Worm (Caenorhabditis elegans) whole organism, L4 larva: ENCODE data around the gene fbxb-83.

Source experiments
- R02D3.7 ChIP-seq: fragments of 150-350 bp; sonication (generic microtip); optimal IDR thresholded peaks from 3 replicates; lab custom pipeline; 2014; ENCODE audit warnings: missing biosample characterization, missing genetic modification characterization
- daf-12 ChIP-seq: fragments of 150-350 bp; optimal IDR thresholded peaks from 2 replicates; lab custom pipeline; 2014; ENCODE audit warnings: missing biosample characterization, missing genetic modification reagents, missing genetic modification characterization
- duxl-1 ChIP-seq: sonication (generic microtip); optimal IDR thresholded peaks from 2 replicates; lab custom pipeline; 2016; ENCODE audit warnings: mild to moderate bottlenecking, missing genetic modification characterization, moderate library complexity, missing compliant biosample characterization; ENCODE audit not compliant: poor library complexity
- lir-3 ChIP-seq: sonication (generic microtip); optimal IDR thresholded peaks from 2 replicates; lab custom pipeline; 2016; ENCODE audit warnings: mild to moderate bottlenecking, missing genetic modification characterization, missing compliant biosample characterization
- nhr-28 ChIP-seq: fragments of 150-350 bp; optimal IDR thresholded peaks from 2 replicates; lab custom pipeline; 2014; ENCODE audit warnings: missing biosample characterization, missing genetic modification characterization
- spr-1 ChIP-seq: sonication (generic microtip); optimal IDR thresholded peaks from 2 replicates; lab custom pipeline; 2016; ENCODE audit warnings: mild to moderate bottlenecking, missing genetic modification characterization, missing compliant biosample characterization
- unc-62 ChIP-seq, 3 experiments: fragments of 150-350 bp in 1 of 3; sonication (generic microtip); optimal IDR thresholded peaks in 2 of 3; peaks in 1 of 3; 1 replicate in 1 of 3; 2 replicates in 2 of 3; lab custom pipeline; 2014 to 2017; ENCODE audit warnings: missing biosample characterization in 3 of 3, missing genetic modification characterization in 3 of 3, missing genetic modification reagents in 3 of 3, missing genotype in 1 of 3

DNA sequence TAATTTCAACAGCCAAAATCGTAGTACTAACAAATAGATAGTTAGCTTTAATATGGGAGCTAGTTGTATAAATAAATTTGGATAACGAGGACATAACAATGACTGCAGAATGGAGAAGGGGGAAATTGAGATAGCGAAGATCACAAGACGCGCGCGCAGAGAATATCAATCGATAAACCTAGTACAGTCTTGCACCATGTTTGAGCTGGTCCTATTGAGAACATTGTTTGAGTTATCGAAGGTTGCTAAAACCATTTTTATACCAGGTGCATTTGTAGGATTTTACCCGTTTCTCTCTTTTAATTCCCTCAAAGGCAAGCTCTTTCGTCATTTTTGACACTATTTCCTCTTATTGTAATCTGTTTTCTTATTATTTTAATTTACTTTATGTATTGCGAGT, 26.6 kb upstream of the fbxb-83 start, which contains the start of the genes F40G9.9 and F40G9.12:
- TF ChIP-seq nhr-28 (tag; lab: Kevin White, UChicago) (no peak), lir-3 (tag; lab: Kevin White, UChicago) (no peak), R02D3.7 (tag; lab: Kevin White, UChicago) (no peak), unc-62 (GFP tag; optimal IDR thresholded peaks at IDR 0.05 in 1 of 2; lab: Kevin White, UChicago) (no peak), unc-62 (tag; optimal IDR thresholded peaks at IDR 0.05; lab: Kevin White, UChicago) (no peak), spr-1 (no peak), daf-12 (tag; lab: Kevin White, UChicago) (no peak), duxl-1 (tag; lab: Kevin White, UChicago) (no peak)
